Fruit fly (Drosophila melanogaster) whole organism, embryonic: Measurements from ENCODE around the gene CG33110.

Experiments used
- Bdp1 ChIP-seq: fragments of 200-800 bp; sonication (Bioruptor generic); optimal IDR thresholded peaks from 3 replicates; lab custom pipeline; 2016; ENCODE audit warnings: missing biosample characterization, missing genetic modification characterization
- CG12744 ChIP-seq: fragments of 200-800 bp; sonication (Bioruptor generic); optimal IDR thresholded peaks from 2 replicates; lab custom pipeline; 2016; ENCODE audit warnings: missing biosample characterization, missing genetic modification characterization
- CG15601 ChIP-seq: fragments of 200-800 bp; sonication (Bioruptor generic); optimal IDR thresholded peaks from 3 replicates; lab custom pipeline; 2019; ENCODE audit warnings: missing biosample characterization, mild to moderate bottlenecking, missing genetic modification characterization, moderate library complexity
- CG16813 ChIP-seq: fragments of 200-800 bp; sonication (Bioruptor generic); IDR thresholded peaks from 3 replicates; pipeline ENCODE4 v1.3.6; 2022; ENCODE audit warnings: missing biosample characterization, missing genetic modification characterization; ENCODE audit not compliant: partially characterized antibody
- CG2712 ChIP-seq: fragments of 200-800 bp; optimal IDR thresholded peaks from 3 replicates; lab custom pipeline; 2019; ENCODE audit warnings: missing biosample characterization, mild to moderate bottlenecking, missing genetic modification characterization, moderate library complexity
- CG34422 ChIP-seq: fragments of 200-800 bp; sonication (Bioruptor generic); IDR thresholded peaks from 3 replicates; pipeline ENCODE4 v1.3.6; 2022; ENCODE audit warnings: missing biosample characterization, missing genetic modification characterization
- CG9437 ChIP-seq: fragments of 200-800 bp; sonication (Bioruptor generic); optimal IDR thresholded peaks from 2 replicates; lab custom pipeline; 2018; ENCODE audit warnings: missing biosample characterization, mild to moderate bottlenecking, missing genetic modification characterization
- CG9609 ChIP-seq: fragments of 200-800 bp; sonication (Bioruptor generic); optimal IDR thresholded peaks from 3 replicates; lab custom pipeline; 2016; ENCODE audit warnings: missing biosample characterization, missing genetic modification characterization
- CG9876 ChIP-seq: fragments of 200-800 bp; sonication (Bioruptor generic); optimal IDR thresholded peaks from 2 replicates; lab custom pipeline; 2016; ENCODE audit warnings: missing biosample characterization, missing genetic modification characterization
- D19B ChIP-seq: fragments of 200-800 bp; sonication (Bioruptor generic); optimal IDR thresholded peaks from 2 replicates; lab custom pipeline; 2017; ENCODE audit warnings: missing biosample characterization, mild to moderate bottlenecking, missing genetic modification characterization
- Ets97D ChIP-seq: fragments of 200-800 bp; sonication (Bioruptor generic); optimal IDR thresholded peaks from 3 replicates; lab custom pipeline; 2016; ENCODE audit warnings: missing biosample characterization, missing genetic modification characterization
- Fer1 ChIP-seq: fragments of 200-800 bp; sonication (Bioruptor generic); optimal IDR thresholded peaks from 2 replicates; lab custom pipeline; 2017; ENCODE audit warnings: missing biosample characterization, mild to moderate bottlenecking, missing genetic modification characterization
- Hand ChIP-seq: fragments of 200-800 bp; sonication (Bioruptor generic); optimal IDR thresholded peaks from 2 replicates; lab custom pipeline; 2017; ENCODE audit warnings: mild to moderate bottlenecking, missing biosample characterization, missing genetic modification reagents, missing genetic modification characterization
- HmgZ ChIP-seq: fragments of 200-800 bp; sonication (Bioruptor generic); optimal IDR thresholded peaks from 2 replicates; lab custom pipeline; 2018; ENCODE audit warnings: missing biosample characterization, mild to moderate bottlenecking, missing genetic modification characterization
- Hr3 ChIP-seq: fragments of 200-800 bp; sonication (Bioruptor generic); optimal IDR thresholded peaks from 3 replicates; lab custom pipeline; 2016; ENCODE audit warnings: missing biosample characterization, missing genetic modification characterization
- Lhr ChIP-seq: fragments of 200-800 bp; sonication (Bioruptor generic); optimal IDR thresholded peaks from 3 replicates; lab custom pipeline; 2017; ENCODE audit warnings: mild to moderate bottlenecking, missing biosample characterization, missing genetic modification reagents, missing genetic modification characterization
- Lpt ChIP-seq: fragments of >200 bp; optimal IDR thresholded peaks from 2 replicates; lab custom pipeline; 2018; ENCODE audit warnings: missing biosample characterization, missing genetic modification characterization
- Med ChIP-seq: fragments of 200-800 bp; sonication (Bioruptor generic); peaks from one replicate; lab custom pipeline; 2016; ENCODE audit warnings: missing biosample characterization, missing genetic modification characterization, mild to moderate bottlenecking, inconsistent platforms, moderate library complexity
- Opbp ChIP-seq: fragments of 200-800 bp; sonication (Bioruptor generic); IDR thresholded peaks from 3 replicates; pipeline ENCODE4 v1.3.6; 2022; ENCODE audit warnings: missing biosample characterization, missing genetic modification characterization; ENCODE audit not compliant: partially characterized antibody
- ase ChIP-seq: fragments of 200-800 bp; sonication (Bioruptor generic); IDR thresholded peaks from 3 replicates; pipeline ENCODE4 v1.3.6; 2022; ENCODE audit warnings: missing biosample characterization, missing genetic modification characterization
- az2 ChIP-seq: fragments of 200-800 bp; sonication (Bioruptor generic); optimal IDR thresholded peaks from 3 replicates; lab custom pipeline; 2016; ENCODE audit warnings: missing biosample characterization, missing genetic modification characterization
- bsh ChIP-seq, 2 experiments: fragments of 200-800 bp; sonication (Bioruptor generic); optimal IDR thresholded peaks; 2 replicates each; lab custom pipeline; 2017 to 2018; ENCODE audit warnings: mild to moderate bottlenecking in 2 of 2, missing biosample characterization in 2 of 2, missing genetic modification characterization in 2 of 2, moderate library complexity in 1 of 2
- caup ChIP-seq: fragments of 200-800 bp; sonication (Bioruptor generic); optimal IDR thresholded peaks from 3 replicates; lab custom pipeline; 2017; ENCODE audit warnings: missing biosample characterization, mild to moderate bottlenecking, missing genetic modification characterization, moderate library complexity; ENCODE audit not compliant: severe bottlenecking
- chm ChIP-seq: fragments of 200-800 bp; sonication (Bioruptor generic); IDR thresholded peaks from 2 replicates; pipeline ENCODE4 v1.3.6; 2022; ENCODE audit warnings: missing biosample characterization, missing genetic modification characterization
- crc ChIP-seq: fragments of 200-800 bp; sonication (Bioruptor generic); optimal IDR thresholded peaks from 2 replicates; lab custom pipeline; 2016; ENCODE audit warnings: missing biosample characterization, missing genetic modification characterization
- dmrt11E ChIP-seq: fragments of 200-800 bp; sonication (Bioruptor generic); optimal IDR thresholded peaks from 3 replicates; lab custom pipeline; 2018; ENCODE audit warnings: missing biosample characterization, mild to moderate bottlenecking, missing genetic modification characterization, moderate library complexity
- dmrt99B ChIP-seq: fragments of 200-800 bp; sonication (Bioruptor generic); optimal IDR thresholded peaks from 2 replicates; lab custom pipeline; 2018; ENCODE audit warnings: missing biosample characterization, mild to moderate bottlenecking, missing genetic modification characterization, moderate library complexity
- fd102C ChIP-seq: fragments of 200-800 bp; sonication (Bioruptor generic); optimal IDR thresholded peaks from 2 replicates; lab custom pipeline; 2018; ENCODE audit warnings: missing biosample characterization, mild to moderate bottlenecking, missing genetic modification characterization, moderate library complexity
- fd64A ChIP-seq: fragments of 200-800 bp; sonication (Bioruptor generic); optimal IDR thresholded peaks from 3 replicates; lab custom pipeline; 2018; ENCODE audit warnings: missing biosample characterization, mild to moderate bottlenecking, missing genetic modification characterization
- fd96Cb ChIP-seq: fragments of 200-800 bp; sonication (Bioruptor generic); optimal IDR thresholded peaks from 2 replicates; lab custom pipeline; 2018; ENCODE audit warnings: missing biosample characterization, mild to moderate bottlenecking, missing genetic modification characterization, moderate library complexity
- fu2 ChIP-seq: fragments of 200-800 bp; sonication (Bioruptor generic); optimal IDR thresholded peaks from 2 replicates; lab custom pipeline; 2016; ENCODE audit warnings: missing biosample characterization, missing genetic modification characterization
- gcm2 ChIP-seq: fragments of 200-800 bp; sonication (Bioruptor generic); optimal IDR thresholded peaks from 2 replicates; lab custom pipeline; 2016; ENCODE audit warnings: missing biosample characterization, missing genetic modification characterization
- gt ChIP-seq: fragments of 200-800 bp; sonication (Bioruptor generic); IDR thresholded peaks from 2 replicates; pipeline ENCODE4 v1.3.6; 2022; ENCODE audit warnings: missing biosample characterization, missing genetic modification characterization
- ham ChIP-seq: fragments of 200-800 bp; sonication (Bioruptor generic); IDR thresholded peaks from 2 replicates; pipeline ENCODE4 v1.3.6; 2022; ENCODE audit warnings: missing biosample characterization, missing genetic modification characterization
- her ChIP-seq: fragments of 200-800 bp; sonication (Bioruptor generic); optimal IDR thresholded peaks from 2 replicates; lab custom pipeline; 2016; ENCODE audit warnings: missing biosample characterization, missing genetic modification characterization
- kah ChIP-seq: fragments of 200-800 bp; sonication (Bioruptor generic); optimal IDR thresholded peaks from 2 replicates; lab custom pipeline; 2018; ENCODE audit warnings: missing biosample characterization, mild to moderate bottlenecking, missing genetic modification characterization
- lab ChIP-seq: fragments of 200-800 bp; sonication (Bioruptor generic); optimal IDR thresholded peaks from 3 replicates; lab custom pipeline; 2017; ENCODE audit warnings: missing biosample characterization, missing genetic modification characterization, mild to moderate bottlenecking, moderate library complexity, missing genetic modification reagents
- luna ChIP-seq: fragments of 200-800 bp; sonication (Bioruptor generic); optimal IDR thresholded peaks from 2 replicates; lab custom pipeline; 2016; ENCODE audit warnings: missing biosample characterization, missing genetic modification characterization
- nau ChIP-seq: fragments of 200-800 bp; sonication (Bioruptor generic); optimal IDR thresholded peaks from 3 replicates; lab custom pipeline; 2017; ENCODE audit warnings: missing biosample characterization, mild to moderate bottlenecking, missing genetic modification characterization, missing genetic modification reagents
- p53 ChIP-seq: fragments of 200-800 bp; sonication (Bioruptor generic); optimal IDR thresholded peaks from 2 replicates; lab custom pipeline; 2016; ENCODE audit warnings: missing biosample characterization, missing genetic modification characterization
- pb ChIP-seq: fragments of 200-800 bp; sonication (Bioruptor generic); optimal IDR thresholded peaks from 3 replicates; lab custom pipeline; 2016; ENCODE audit warnings: missing biosample characterization, missing genetic modification characterization
- psq ChIP-seq: fragments of 200-800 bp; sonication (Bioruptor generic); optimal IDR thresholded peaks from 2 replicates; lab custom pipeline; 2017; ENCODE audit warnings: missing biosample characterization, missing genetic modification characterization
- pum ChIP-seq: fragments of 200-800 bp; sonication (Bioruptor generic); optimal IDR thresholded peaks from 2 replicates; lab custom pipeline; 2016; ENCODE audit warnings: missing biosample characterization, missing genetic modification characterization
- run ChIP-seq: fragments of 200-800 bp; sonication (Bioruptor generic); optimal IDR thresholded peaks from 3 replicates; lab custom pipeline; 2018; ENCODE audit warnings: missing biosample characterization, mild to moderate bottlenecking, missing genetic modification characterization
- sc ChIP-seq, 3 experiments: fragments of >200 bp in 2 of 3; fragments of 200-800 bp in 1 of 3; sonication (Bioruptor generic) in 1 of 3; optimal IDR thresholded peaks; 2 replicates in 2 of 3; 3 replicates in 1 of 3; lab custom pipeline; 2017; ENCODE audit warnings: mild to moderate bottlenecking in 1 of 3, missing biosample characterization in 1 of 3, missing genetic modification characterization in 1 of 3, missing genetic modification reagents in 1 of 3
- sima ChIP-seq: fragments of 200-800 bp; sonication (Bioruptor generic); optimal IDR thresholded peaks from 2 replicates; lab custom pipeline; 2016; ENCODE audit warnings: missing biosample characterization, missing genetic modification characterization
- sob ChIP-seq: fragments of 200-800 bp; sonication (Bioruptor generic); IDR thresholded peaks from 2 replicates; pipeline ENCODE4 v1.3.6; 2022; ENCODE audit warnings: missing biosample characterization, missing genetic modification characterization
- ssp ChIP-seq: fragments of 200-800 bp; sonication (Bioruptor generic); IDR thresholded peaks from 2 replicates; pipeline ENCODE4 v1.3.6; 2022; ENCODE audit warnings: missing biosample characterization, missing genetic modification characterization
- tgo ChIP-seq: fragments of 200-800 bp; sonication (Bioruptor generic); IDR thresholded peaks from 3 replicates; pipeline ENCODE4 v1.3.6; 2022; ENCODE audit warnings: missing biosample characterization, missing genetic modification characterization

The CG33110 gene

DNA sequence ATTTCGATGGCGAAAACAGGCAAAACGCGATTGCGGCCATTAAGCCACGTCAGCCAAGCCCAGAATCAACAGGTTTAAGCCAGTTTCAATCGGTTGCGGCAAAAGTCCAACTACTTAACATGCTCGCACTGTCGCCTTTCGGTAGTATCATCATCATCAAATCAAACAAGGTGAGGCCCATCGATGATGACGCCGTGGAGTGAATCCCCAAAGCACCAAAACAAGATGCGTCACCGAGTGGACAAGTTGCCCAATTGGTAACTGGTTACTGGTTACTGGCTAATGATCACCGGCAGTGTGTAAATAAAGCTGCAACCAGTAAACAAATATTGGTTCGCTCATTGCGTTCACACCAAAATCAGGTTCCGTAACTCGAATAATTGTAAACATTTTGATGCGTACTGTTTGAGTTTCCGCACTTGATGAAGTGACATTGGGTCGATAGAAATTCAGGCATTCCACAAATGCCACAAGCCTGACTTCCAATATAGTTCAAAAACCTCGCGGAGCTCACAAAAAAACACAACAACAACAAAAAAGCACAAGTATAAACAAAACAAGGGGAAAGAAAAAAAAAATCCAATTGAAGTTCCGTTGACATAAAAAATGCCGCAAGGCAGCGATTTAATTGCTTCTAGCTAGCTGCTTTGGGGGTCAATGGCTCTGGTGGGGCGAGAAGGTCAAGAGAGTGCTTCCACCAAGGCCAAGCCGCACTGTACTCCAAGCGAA, 45.5 kb upstream of the CG33110 start (continued):
- no peak for TF ChIP-seq ham (GFP tag; lab: Robert Waterston, UW)
- TF ChIP-seq fd102C (GFP tag; lab: Kevin White, UChicago) = no peak
- no peak for TF ChIP-seq fd96Cb
- no peak for TF ChIP-seq Opbp (GFP tag; lab: Robert Waterston, UW)
- no peak for TF ChIP-seq fu2
- TF ChIP-seq lab (GFP tag; lab: Kevin White, UChicago) = peak; percentile 77
- peak; percentile 61 for TF ChIP-seq pb (GFP tag; lab: Kevin White, UChicago)
- no peak for TF ChIP-seq Hand
- TF ChIP-seq gt = no peak
- TF ChIP-seq Fer1 (GFP tag; lab: Kevin White, UChicago) = peak; percentile 74
- no peak for TF ChIP-seq pum
- TF ChIP-seq ssp (GFP tag; lab: Robert Waterston, UW) = no peak
- TF ChIP-seq sc (optimal IDR thresholded peaks at IDR 0.05; lab: Kevin White, UChicago) = no peak
- TF ChIP-seq sc (GFP tag; optimal IDR thresholded peaks at IDR 0.05; lab: Kevin White, UChicago) = peak; percentile 47
- peak; percentile 81 for TF ChIP-seq chm (GFP tag; lab: Robert Waterston, UW)
- TF ChIP-seq Med (GFP tag; lab: Kevin White, UChicago) = peak; percentile 94
- TF ChIP-seq crc (GFP tag; lab: Kevin White, UChicago) = peak; percentile 1
- no peak for TF ChIP-seq Hr3
- TF ChIP-seq luna = no peak
- peak; percentile 29 for TF ChIP-seq gcm2 (GFP tag; lab: Kevin White, UChicago)
- peak; percentile 53 for TF ChIP-seq her (GFP tag; lab: Kevin White, UChicago)
- TF ChIP-seq ase (GFP tag; lab: Robert Waterston, UW) = no peak
- TF ChIP-seq dmrt99B = peak; percentile 69
- TF ChIP-seq az2 (GFP tag; lab: Kevin White, UChicago) = no peak
- TF ChIP-seq Ets97D = no peak
- TF ChIP-seq p53 = no peak
- no peak for TF ChIP-seq CG16813
- peak; percentile 3 for TF ChIP-seq CG9609 (GFP tag; lab: Kevin White, UChicago)
- TF ChIP-seq Lpt = no peak
- peak; percentile 29 for TF ChIP-seq dmrt11E (tag; lab: Kevin White, UChicago)
- peak; percentile 78 for TF ChIP-seq CG15601 (tag; lab: Kevin White, UChicago)
- no peak for TF ChIP-seq CG9437 (GFP tag; lab: Kevin White, UChicago)
- no peak for TF ChIP-seq tgo
- TF ChIP-seq CG12744 (GFP tag; lab: Kevin White, UChicago) = no peak
- peak; percentile 23 for TF ChIP-seq Lhr (GFP tag; lab: Kevin White, UChicago)
- peak; percentile 50 for TF ChIP-seq HmgZ (tag; lab: Kevin White, UChicago)
- TF ChIP-seq CG9876 (GFP tag; lab: Kevin White, UChicago) = no peak
- peak; percentile 84 for TF ChIP-seq nau (GFP tag; lab: Kevin White, UChicago)
- no peak for TF ChIP-seq sima (GFP tag; lab: Kevin White, UChicago)
- TF ChIP-seq CG2712 = peak; percentile 38
- TF ChIP-seq fd64A (GFP tag; lab: Kevin White, UChicago) = peak; percentile 80
- peak; percentile 59 for TF ChIP-seq run (tag; lab: Kevin White, UChicago)
- no peak for TF ChIP-seq CG34422 (GFP tag; lab: Robert Waterston, UW)
- peak; percentile 25 for TF ChIP-seq Bdp1
- no peak for TF ChIP-seq D19B (GFP tag; lab: Kevin White, UChicago)
- no peak; the same call in 1 of the 2 replicates for TF ChIP-seq sob (GFP tag; lab: Robert Waterston, UW)
- peak; percentile 62 for TF ChIP-seq kah (GFP tag; lab: Kevin White, UChicago)
- TF ChIP-seq bsh (GFP tag; optimal IDR thresholded peaks at IDR 0.05; lab: Kevin White, UChicago) = peak in 1 of 2 experiments; percentile 70
- TF ChIP-seq psq (GFP tag; lab: Kevin White, UChicago) = peak; percentile 4
- TF ChIP-seq caup (GFP tag; lab: Kevin White, UChicago) = peak; percentile 58
